Fruit fly (Drosophila melanogaster): ENCODE measurements around the gene Helz.

dm6 chr3L:14759097-14759795 lies 30.5 kb upstream of the Helz start:
- TF ChIP-seq bab1 (GFP tag; optimal IDR thresholded peaks at IDR 0.05) (peak; percentile 99), CG7101 (tag; optimal IDR thresholded peaks at IDR 0.05) (peak; percentile 100), CG14711 (tag; optimal IDR thresholded peaks at IDR 0.05) (peak; percentile 98), cnc (optimal IDR thresholded peaks at IDR 0.05) (peak; percentile 73 to 80), CG33017 (tag; optimal IDR thresholded peaks at IDR 0.05) (peak; percentile 100), ovo (GFP tag; optimal IDR thresholded peaks at IDR 0.05) (peak; percentile 99), tj (GFP tag; optimal IDR thresholded peaks at IDR 0.05) (peak; percentile 97), CG1620 (GFP tag; optimal IDR thresholded peaks at IDR 0.05) (peak; percentile 99)

All from whole organism, adult.